Worm (Caenorhabditis elegans) whole organism, mixed stage, embryonic: Measurements from ENCODE around the gene seu-1.

Source experiments
- hlh-1 ChIP-seq: fragments of 150-350 bp; optimal IDR thresholded peaks from 2 replicates; lab custom pipeline; 2014; ENCODE audit warnings: missing biosample characterization, missing genetic modification reagents, missing genetic modification characterization
- lsy-2 ChIP-seq: fragments of 150-350 bp; optimal IDR thresholded peaks from 2 replicates; lab custom pipeline; 2014; ENCODE audit warnings: missing biosample characterization, missing genetic modification characterization
- mep-1 ChIP-seq: fragments of 150-350 bp; optimal IDR thresholded peaks from 2 replicates; lab custom pipeline; 2017; ENCODE audit warnings: missing biosample characterization, missing genetic modification reagents, missing genetic modification characterization, inconsistent platforms
- nhr-12 ChIP-seq: fragments of 150-350 bp; optimal IDR thresholded peaks from 2 replicates; lab custom pipeline; 2014; ENCODE audit warnings: missing biosample characterization, missing genetic modification characterization
- nhr-2 ChIP-seq: fragments of 150-350 bp; optimal IDR thresholded peaks from 2 replicates; lab custom pipeline; 2014; ENCODE audit warnings: missing biosample characterization, missing genetic modification characterization
- nhr-237 ChIP-seq: fragments of 150-350 bp; optimal IDR thresholded peaks from 2 replicates; lab custom pipeline; 2014; ENCODE audit warnings: missing biosample characterization, missing genetic modification characterization
- pha-4 ChIP-seq: fragments of 150-350 bp; optimal IDR thresholded peaks from 2 replicates; lab custom pipeline; 2018; ENCODE audit warnings: missing biosample characterization, missing genetic modification reagents, missing genetic modification characterization
- tbx-8 ChIP-seq: fragments of 200-800 bp; sonication (Bioruptor generic); optimal IDR thresholded peaks from 2 replicates; lab custom pipeline; 2018; ENCODE audit warnings: mild to moderate bottlenecking, missing genetic modification characterization, moderate library complexity, missing compliant biosample characterization
- ztf-11 ChIP-seq: fragments of 150-350 bp; optimal IDR thresholded peaks from 2 replicates; lab custom pipeline; 2014; ENCODE audit warnings: missing biosample characterization, missing genetic modification characterization

- TF ChIP-seq nhr-237 (tag; lab: Kevin White, UChicago) (peak; percentile 50), pha-4 (peak; percentile 54), tbx-8 (GFP tag; lab: Kevin White, UChicago) (no peak), lsy-2 (tag; lab: Kevin White, UChicago) (peak; percentile 77), ztf-11 (tag; lab: Kevin White, UChicago) (no peak), hlh-1 (tag; lab: Kevin White, UChicago) (no peak), nhr-12 (tag; lab: Kevin White, UChicago) (no peak), nhr-2 (tag; lab: Kevin White, UChicago) (peak; percentile 56), mep-1 (peak; percentile 67)
Measured at ce11 chrIV:6321667-6322066, 7.8 kb upstream of the seu-1 start, which contains the start of gene Y73B6BL.29.
